Worm (Caenorhabditis elegans) whole organism, young adult: ENCODE data around the gene ZC395.5.

ENCODE experiments used
- B0336.3 ChIP-seq: fragments of 200-800 bp; sonication (Bioruptor generic); IDR thresholded peaks from 2 replicates; pipeline ENCODE4 v1.3.6; 2022; ENCODE audit warnings: missing genetic modification characterization, missing compliant biosample characterization
- C06A6.2 ChIP-seq: fragments of 200-800 bp; sonication (Bioruptor generic); conservative IDR thresholded peaks from 2 replicates; pipeline ENCODE4 v1.3.6; 2022; ENCODE audit warnings: missing genetic modification characterization, missing compliant biosample characterization
- D2030.7 ChIP-seq: fragments of 200-800 bp; sonication (Bioruptor generic); IDR thresholded peaks from 2 replicates; pipeline ENCODE4 v1.3.6; 2022; ENCODE audit warnings: missing genetic modification reagents, missing genetic modification characterization, missing compliant biosample characterization
- F22D6.2 ChIP-seq: sonication (generic microtip); optimal IDR thresholded peaks from 2 replicates; lab custom pipeline; 2016; ENCODE audit warnings: mild to moderate bottlenecking, missing genetic modification characterization, missing compliant biosample characterization
- F23B12.7 ChIP-seq: sonication (generic microtip); optimal IDR thresholded peaks from 2 replicates; lab custom pipeline; 2017; ENCODE audit warnings: missing genetic modification characterization, mild to moderate bottlenecking, missing compliant biosample characterization, antibody characterized with exemption, moderate library complexity; ENCODE audit not compliant: insufficient read depth
- F37B4.10 ChIP-seq: fragments of 200-800 bp; sonication (Bioruptor generic); IDR thresholded peaks from 2 replicates; pipeline ENCODE4 v1.3.6; 2022; ENCODE audit warnings: missing genetic modification characterization, missing compliant biosample characterization
- F39B2.1 ChIP-seq: fragments of 200-800 bp; sonication (Bioruptor generic); IDR thresholded peaks from 2 replicates; pipeline ENCODE4 v1.3.6; 2022; ENCODE audit warnings: missing genetic modification reagents, missing genetic modification characterization, missing compliant biosample characterization
- T26A5.8 ChIP-seq: sonication (generic microtip); optimal IDR thresholded peaks from 2 replicates; lab custom pipeline; 2016; ENCODE audit warnings: missing genetic modification characterization, missing compliant biosample characterization
- Y53F4B.3 ChIP-seq: fragments of 200-800 bp; sonication (Bioruptor generic); IDR thresholded peaks from 2 replicates; pipeline ENCODE4 v1.3.6; 2022; ENCODE audit warnings: missing genetic modification reagents, missing genetic modification characterization, missing compliant biosample characterization
- Y56A3A.18 ChIP-seq: fragments of 200-800 bp; sonication (Bioruptor generic); IDR thresholded peaks from 2 replicates; pipeline ENCODE4 v1.3.6; 2022; ENCODE audit warnings: missing genetic modification reagents, missing genetic modification characterization, missing compliant biosample characterization
- attf-3 ChIP-seq: fragments of 200-800 bp; sonication (Bioruptor generic); conservative IDR thresholded peaks from 2 replicates; pipeline ENCODE4 v1.3.6; 2022; ENCODE audit warnings: missing genetic modification reagents, missing genetic modification characterization, missing compliant biosample characterization
- bed-1 ChIP-seq: fragments of 200-800 bp; sonication (Bioruptor generic); IDR thresholded peaks from 2 replicates; pipeline ENCODE4 v1.3.6; 2022; ENCODE audit warnings: missing genetic modification reagents, missing genetic modification characterization, missing compliant biosample characterization
- ceh-27 ChIP-seq: fragments of 200-800 bp; sonication (Bioruptor generic); optimal IDR thresholded peaks from 2 replicates; lab custom pipeline; 2018; ENCODE audit warnings: mild to moderate bottlenecking, missing genetic modification characterization, moderate library complexity, missing compliant biosample characterization
- ceh-58 ChIP-seq: fragments of 200-800 bp; sonication (Bioruptor generic); IDR thresholded peaks from 2 replicates; pipeline ENCODE4 v1.3.6; 2022; ENCODE audit warnings: missing genetic modification characterization, missing compliant biosample characterization
- ceh-79 ChIP-seq: sonication (generic microtip); optimal IDR thresholded peaks from 2 replicates; lab custom pipeline; 2017; ENCODE audit warnings: mild to moderate bottlenecking, missing genetic modification characterization, missing compliant biosample characterization
- chd-7 ChIP-seq: sonication (generic microtip); optimal IDR thresholded peaks from 2 replicates; lab custom pipeline; 2016; ENCODE audit warnings: mild to moderate bottlenecking, missing genetic modification characterization, moderate library complexity, missing compliant biosample characterization
- die-1 ChIP-seq: sonication (generic microtip); optimal IDR thresholded peaks from 2 replicates; lab custom pipeline; 2016; ENCODE audit warnings: missing genotype, mild to moderate bottlenecking, missing genetic modification characterization, missing compliant biosample characterization
- him-1 ChIP-seq: sonication (generic microtip); optimal IDR thresholded peaks from 2 replicates; lab custom pipeline; 2016; ENCODE audit warnings: missing genotype, missing genetic modification reagents, missing genetic modification characterization, missing compliant biosample characterization
- hlh-26 ChIP-seq: fragments of 200-800 bp; sonication (Bioruptor generic); conservative IDR thresholded peaks from 2 replicates; pipeline ENCODE4 v1.3.6; 2022; ENCODE audit warnings: missing genetic modification reagents, missing genetic modification characterization, missing compliant biosample characterization
- lag-1 ChIP-seq: fragments of 200-800 bp; sonication (Bioruptor generic); IDR thresholded peaks from 2 replicates; pipeline ENCODE4 v1.3.6; 2022; ENCODE audit warnings: missing genetic modification reagents, missing genetic modification characterization, missing compliant biosample characterization
- let-526 ChIP-seq: fragments of 200-800 bp; sonication (Bioruptor generic); IDR thresholded peaks from 2 replicates; pipeline ENCODE4 v1.3.6; 2022; ENCODE audit warnings: missing genetic modification reagents, missing genetic modification characterization, missing compliant biosample characterization
- lin-35 ChIP-seq, 3 experiments: fragments of 150-350 bp in 2 of 3; sonication (generic microtip) in 1 of 3; optimal IDR thresholded peaks; 2 replicates each; lab custom pipeline; 2014 to 2018; ENCODE audit warnings: missing biosample characterization in 3 of 3, missing genetic modification characterization in 3 of 3, missing genetic modification reagents in 3 of 3
- madf-3 ChIP-seq: fragments of 200-800 bp; sonication (Bioruptor generic); IDR thresholded peaks from 2 replicates; pipeline ENCODE4 v1.3.6; 2022; ENCODE audit warnings: missing genetic modification reagents, missing genetic modification characterization, missing compliant biosample characterization
- mxl-1 ChIP-seq: sonication (generic microtip); optimal IDR thresholded peaks from 2 replicates; lab custom pipeline; 2016; ENCODE audit warnings: missing genetic modification characterization, missing compliant biosample characterization
- nfya-2 ChIP-seq: fragments of 200-800 bp; sonication (Bioruptor generic); IDR thresholded peaks from 2 replicates; pipeline ENCODE4 v1.3.6; 2022; ENCODE audit warnings: missing genetic modification reagents, missing genetic modification characterization, missing compliant biosample characterization
- nhr-80 ChIP-seq: sonication (generic microtip); optimal IDR thresholded peaks from 2 replicates; lab custom pipeline; 2016; ENCODE audit warnings: missing genetic modification characterization, missing compliant biosample characterization
- rcor-1 ChIP-seq: fragments of 200-800 bp; sonication (Bioruptor generic); IDR thresholded peaks from 2 replicates; pipeline ENCODE4 v1.3.6; 2022; ENCODE audit warnings: missing genetic modification reagents, missing genetic modification characterization, missing compliant biosample characterization
- rpc-1 ChIP-seq, 2 experiments: fragments of 150-350 bp in 1 of 2; sonication (generic microtip) in 1 of 2; optimal IDR thresholded peaks; 2 replicates each; lab custom pipeline; 2014 to 2018; ENCODE audit warnings: missing biosample characterization in 1 of 2, missing genetic modification characterization in 1 of 2, missing genetic modification reagents in 1 of 2, missing genotype in 1 of 2
- snpc-1.3 ChIP-seq: sonication (generic microtip); optimal IDR thresholded peaks from 2 replicates; lab custom pipeline; 2017; ENCODE audit warnings: missing genetic modification characterization, mild to moderate bottlenecking, missing compliant biosample characterization, antibody characterized with exemption, moderate library complexity, missing genotype, missing genetic modification reagents; ENCODE audit not compliant: insufficient read depth
- snpc-3.4 ChIP-seq: sonication (generic microtip); optimal IDR thresholded peaks from 2 replicates; lab custom pipeline; 2017; ENCODE audit warnings: missing genetic modification characterization, mild to moderate bottlenecking, missing compliant biosample characterization, antibody characterized with exemption, moderate library complexity, missing genotype, missing genetic modification reagents
- unc-130 ChIP-seq: sonication (generic microtip); optimal IDR thresholded peaks from 2 replicates; lab custom pipeline; 2016; ENCODE audit warnings: missing genetic modification reagents, missing genetic modification characterization, missing compliant biosample characterization
- unc-62 ChIP-seq: fragments of 150-350 bp; optimal IDR thresholded peaks from 2 replicates; lab custom pipeline; 2014; ENCODE audit warnings: missing biosample characterization, missing genetic modification reagents, missing genetic modification characterization
- ztf-25 ChIP-seq: fragments of 200-800 bp; sonication (Bioruptor generic); IDR thresholded peaks from 2 replicates; pipeline ENCODE4 v1.3.6; 2022; ENCODE audit warnings: missing genetic modification reagents, missing genetic modification characterization, missing compliant biosample characterization
- ztf-6 ChIP-seq: fragments of 200-800 bp; sonication (Bioruptor generic); IDR thresholded peaks from 2 replicates; pipeline ENCODE4 v1.3.6; 2022; ENCODE audit warnings: missing genetic modification reagents, missing genetic modification characterization, missing compliant biosample characterization

ZC395.5 gene

DNA sequence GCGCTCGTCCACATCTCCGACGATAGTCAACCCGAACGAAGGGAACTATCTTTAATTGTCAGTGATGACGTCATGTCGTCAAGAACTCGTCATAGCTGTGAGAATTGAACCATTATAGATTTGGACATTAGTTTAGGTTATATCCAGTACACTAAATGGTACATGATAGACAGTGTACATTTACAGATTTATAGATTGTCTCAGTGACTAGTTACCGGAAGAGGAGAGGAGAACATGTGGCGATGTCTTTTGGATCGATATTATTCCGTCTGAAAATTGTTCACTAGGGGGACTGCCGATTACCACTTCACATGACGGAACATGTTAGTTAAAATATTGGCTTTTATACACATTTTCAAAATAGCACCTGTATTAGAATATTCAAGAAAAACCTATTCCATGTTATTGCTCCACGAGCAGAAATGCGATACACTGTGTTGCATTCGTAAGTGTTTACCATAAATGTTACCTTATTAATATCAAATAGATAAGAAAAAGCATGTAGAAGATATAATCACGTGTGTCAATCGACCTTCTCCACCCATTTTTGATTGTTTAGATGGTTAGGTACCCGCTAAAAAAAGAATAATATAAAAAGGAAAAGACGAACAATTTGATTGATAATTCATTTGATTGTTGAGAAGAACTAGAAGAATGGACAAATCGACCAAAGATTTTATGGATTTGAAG is at the start of gene ZC395.5:
TSS of gene ZC395.5 (plus strand) at position 632 of the 690 bp plus-strand sequence.
- TF ChIP-seq lin-35 (GFP tag; optimal IDR thresholded peaks at IDR 0.05; lab: Kevin White, UChicago) (peak in 1 of 3 experiments; percentile 31), nhr-80 (peak; percentile 17), ceh-27 (GFP tag; lab: Kevin White, UChicago) (peak; percentile 17), attf-3 (GFP tag; lab: Robert Waterston, UW) (no peak), him-1 (tag; lab: Kevin White, UChicago) (peak; percentile 4), rcor-1 (GFP tag; lab: Robert Waterston, UW) (no peak), mxl-1 (tag; lab: Kevin White, UChicago) (no peak), unc-130 (GFP tag; lab: Kevin White, UChicago) (no peak), snpc-1.3 (tag; lab: Kevin White, UChicago) (no peak), rpc-1 (optimal IDR thresholded peaks at IDR 0.05; lab: Kevin White, UChicago) (no peak), rpc-1 (tag; optimal IDR thresholded peaks at IDR 0.05; lab: Kevin White, UChicago) (peak; percentile 45)

DNA sequence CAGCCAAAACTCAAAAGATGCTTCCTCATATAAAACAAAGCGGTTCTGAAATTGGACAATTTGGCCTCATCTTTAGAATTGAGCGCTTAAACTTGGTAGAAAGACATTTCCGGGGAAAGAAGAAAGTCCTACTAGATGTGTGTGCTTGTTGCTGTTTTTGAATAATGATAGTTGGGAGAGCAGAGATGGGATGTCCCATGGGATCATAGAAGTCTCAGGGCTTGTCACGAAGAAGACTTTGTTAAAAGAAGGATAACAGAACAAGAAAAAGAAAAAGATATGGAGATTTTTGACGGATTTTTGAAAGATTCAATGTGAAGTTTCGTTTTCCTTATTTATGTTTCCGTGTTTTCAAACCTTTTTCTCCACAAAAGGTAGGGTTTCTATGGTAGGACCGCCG is 49.0 kb upstream of the ZC395.5 start, which contains the start of gene ZC155.2:
TSS of gene ZC155.2 (plus strand) at position 301 of the 400 bp plus-strand sequence.
- no peak for TF ChIP-seq Y53F4B.3 (GFP tag; lab: Robert Waterston, UW)
- TF ChIP-seq bed-1 (GFP tag; lab: Robert Waterston, UW) = no peak
- no peak for TF ChIP-seq madf-3 (GFP tag; lab: Robert Waterston, UW)
- TF ChIP-seq let-526 = no peak
- TF ChIP-seq T26A5.8 (tag; lab: Kevin White, UChicago) = no peak
- TF ChIP-seq die-1 = no peak
- TF ChIP-seq nfya-2 (GFP tag; lab: Robert Waterston, UW) = no peak
- TF ChIP-seq snpc-3.4 (tag; lab: Kevin White, UChicago) = no peak
- TF ChIP-seq snpc-1.3 (tag; lab: Kevin White, UChicago) = no peak
- TF ChIP-seq lag-1 = no peak
- TF ChIP-seq Y56A3A.18 (GFP tag; lab: Robert Waterston, UW) = no peak
- TF ChIP-seq ceh-79 (tag; lab: Kevin White, UChicago) = no peak
- TF ChIP-seq nhr-80 = no peak
- no peak for TF ChIP-seq hlh-26 (GFP tag; lab: Robert Waterston, UW)

DNA sequence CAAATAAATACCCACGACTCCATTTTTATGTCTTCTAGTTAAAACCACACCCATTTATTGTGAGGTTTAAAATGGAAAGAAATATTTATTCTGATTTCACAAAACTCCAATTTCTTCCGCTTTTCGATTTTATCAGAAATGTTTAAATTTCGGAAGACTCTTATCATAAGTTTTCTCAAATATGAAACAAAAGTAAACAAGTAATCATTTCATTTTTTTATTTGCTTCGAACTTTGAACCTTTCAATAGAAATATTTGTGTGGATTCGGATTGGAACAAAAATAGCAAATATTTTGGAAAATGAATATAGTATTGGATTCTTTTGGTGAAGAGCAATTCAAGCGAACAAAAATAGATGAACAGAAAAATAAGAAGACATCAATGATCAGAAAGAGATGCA is 45.8 kb upstream of the ZC395.5 start:
- TF ChIP-seq ceh-58 (GFP tag; lab: Robert Waterston, UW) (no peak), F37B4.10 (GFP tag; lab: Robert Waterston, UW) (no peak), let-526 (no peak), F23B12.7 (tag; lab: Kevin White, UChicago) (no peak), C06A6.2 (GFP tag; lab: Robert Waterston, UW) (no peak), F39B2.1 (GFP tag; lab: Robert Waterston, UW) (no peak), ztf-6 (no peak), chd-7 (tag; lab: Kevin White, UChicago) (no peak), ztf-25 (no peak), ceh-27 (GFP tag; lab: Kevin White, UChicago) (no peak), Y53F4B.3 (GFP tag; lab: Robert Waterston, UW) (no peak), unc-62 (no peak), F22D6.2 (tag; lab: Kevin White, UChicago) (no peak), T26A5.8 (tag; lab: Kevin White, UChicago) (no peak), B0336.3 (GFP tag; lab: Robert Waterston, UW) (no peak), D2030.7 (GFP tag; lab: Robert Waterston, UW) (no peak)
